Worm (Caenorhabditis elegans) whole organism, late embryonic: ENCODE results near the gene C38C6.3.

Experiments
- K02D7.2 ChIP-seq: sonication (generic microtip); optimal IDR thresholded peaks from 2 replicates; lab custom pipeline; 2017; ENCODE audit warnings: mild to moderate bottlenecking, missing genetic modification characterization, missing compliant biosample characterization
- K09A11.1 ChIP-seq: sonication (generic microtip); optimal IDR thresholded peaks from 2 replicates; lab custom pipeline; 2017; ENCODE audit warnings: antibody characterized with exemption, mild to moderate bottlenecking, missing genetic modification characterization, missing compliant biosample characterization; ENCODE audit not compliant: insufficient read depth
- T23F11.4 ChIP-seq: fragments of 200-800 bp; sonication (Bioruptor generic); optimal IDR thresholded peaks from 2 replicates; lab custom pipeline; 2018; ENCODE audit warnings: mild to moderate bottlenecking, missing genetic modification characterization, missing compliant biosample characterization
- ahr-1 ChIP-seq: sonication (generic microtip); optimal IDR thresholded peaks from 2 replicates; lab custom pipeline; 2016; ENCODE audit warnings: missing genetic modification characterization, missing compliant biosample characterization
- ama-1 ChIP-seq: fragments of 150-350 bp; optimal IDR thresholded peaks from 2 replicates; lab custom pipeline; 2014
- ceh-18 ChIP-seq: sonication (generic microtip); optimal IDR thresholded peaks from 2 replicates; lab custom pipeline; 2016; ENCODE audit warnings: missing genetic modification characterization, missing compliant biosample characterization
- ceh-22 ChIP-seq: sonication (generic microtip); optimal IDR thresholded peaks from 2 replicates; lab custom pipeline; 2017; ENCODE audit warnings: missing biosample characterization, missing genetic modification characterization
- ceh-30 ChIP-seq: fragments of 150-350 bp; optimal IDR thresholded peaks from 2 replicates; lab custom pipeline; 2014; ENCODE audit warnings: missing biosample characterization, missing genetic modification characterization
- ceh-34 ChIP-seq: sonication (generic microtip); optimal IDR thresholded peaks from 2 replicates; lab custom pipeline; 2016; ENCODE audit warnings: mild to moderate bottlenecking, missing genetic modification characterization, missing compliant biosample characterization
- ceh-45 ChIP-seq: fragments of 200-800 bp; sonication (Bioruptor generic); IDR thresholded peaks from 2 replicates; pipeline ENCODE4 v1.3.6; 2022; ENCODE audit warnings: missing genetic modification reagents, missing genetic modification characterization, missing compliant biosample characterization
- dmd-4 ChIP-seq: sonication (generic microtip); optimal IDR thresholded peaks from 2 replicates; lab custom pipeline; 2016; ENCODE audit warnings: borderline replicate concordance, missing genetic modification characterization, missing compliant biosample characterization
- elt-2 ChIP-seq: sonication (generic microtip); optimal IDR thresholded peaks from 2 replicates; lab custom pipeline; 2016; ENCODE audit warnings: missing genetic modification reagents, missing genetic modification characterization, missing compliant biosample characterization
- eyg-1 ChIP-seq: sonication (generic microtip); optimal IDR thresholded peaks from 2 replicates; lab custom pipeline; 2016; ENCODE audit warnings: missing genotype, missing genetic modification characterization, missing compliant biosample characterization
- fkh-6 ChIP-seq: sonication (generic microtip); optimal IDR thresholded peaks from 2 replicates; lab custom pipeline; 2016; ENCODE audit warnings: missing genetic modification characterization, missing compliant biosample characterization
- gmeb-2 ChIP-seq: sonication (generic microtip); optimal IDR thresholded peaks from 2 replicates; lab custom pipeline; 2016; ENCODE audit warnings: missing genetic modification characterization, inconsistent platforms, missing compliant biosample characterization
- hlh-15 ChIP-seq: sonication (generic microtip); optimal IDR thresholded peaks from 2 replicates; lab custom pipeline; 2016; ENCODE audit warnings: missing genetic modification characterization, missing compliant biosample characterization
- hlh-30 ChIP-seq: sonication (generic microtip); optimal IDR thresholded peaks from 2 replicates; lab custom pipeline; 2017; ENCODE audit warnings: antibody characterized with exemption, missing genetic modification characterization, missing compliant biosample characterization; ENCODE audit not compliant: insufficient read depth
- hlh-8 ChIP-seq: sonication (generic microtip); optimal IDR thresholded peaks from 2 replicates; lab custom pipeline; 2016; ENCODE audit warnings: missing genotype, missing genetic modification characterization, missing compliant biosample characterization
- lim-6 ChIP-seq: sonication (generic microtip); optimal IDR thresholded peaks from 2 replicates; lab custom pipeline; 2016; ENCODE audit warnings: missing genetic modification characterization, missing compliant biosample characterization
- madf-2 ChIP-seq: sonication (generic microtip); optimal IDR thresholded peaks from 2 replicates; lab custom pipeline; 2017; ENCODE audit warnings: missing genetic modification characterization, missing compliant biosample characterization
- nfya-1 ChIP-seq: sonication (generic microtip); optimal IDR thresholded peaks from 2 replicates; lab custom pipeline; 2017; ENCODE audit warnings: missing genetic modification characterization, mild to moderate bottlenecking, missing compliant biosample characterization, antibody characterized with exemption, moderate library complexity
- nhr-11 ChIP-seq: fragments of 150-350 bp; optimal IDR thresholded peaks from 2 replicates; lab custom pipeline; 2014; ENCODE audit warnings: missing biosample characterization, missing genetic modification characterization
- odd-2 ChIP-seq: sonication (generic microtip); optimal IDR thresholded peaks from 2 replicates; lab custom pipeline; 2017; ENCODE audit warnings: antibody characterized with exemption, mild to moderate bottlenecking, missing genetic modification characterization, missing compliant biosample characterization
- pat-9 ChIP-seq: fragments of 200-800 bp; sonication (Bioruptor generic); optimal IDR thresholded peaks from 2 replicates; lab custom pipeline; 2018; ENCODE audit warnings: mild to moderate bottlenecking, missing genetic modification characterization, moderate library complexity, missing compliant biosample characterization
- pax-1 ChIP-seq: fragments of 150-350 bp; optimal IDR thresholded peaks from 2 replicates; lab custom pipeline; 2014; ENCODE audit warnings: missing biosample characterization, missing genetic modification characterization
- pha-4 ChIP-seq: fragments of 150-350 bp; optimal IDR thresholded peaks from 2 replicates; lab custom pipeline; 2018; ENCODE audit warnings: missing biosample characterization, missing genetic modification reagents, missing genetic modification characterization
- pqm-1 ChIP-seq: sonication (generic microtip); optimal IDR thresholded peaks from 2 replicates; lab custom pipeline; 2016; ENCODE audit warnings: missing genetic modification characterization, missing compliant biosample characterization
- rnt-1 ChIP-seq: sonication (generic microtip); optimal IDR thresholded peaks from 2 replicates; lab custom pipeline; 2016; ENCODE audit warnings: missing genetic modification characterization, missing compliant biosample characterization
- sdc-2 ChIP-seq: sonication (generic microtip); optimal IDR thresholded peaks from 2 replicates; lab custom pipeline; 2016; ENCODE audit warnings: missing genotype, missing genetic modification characterization, missing compliant biosample characterization
- ttx-3 ChIP-seq: sonication (generic microtip); optimal IDR thresholded peaks from 2 replicates; lab custom pipeline; 2016; ENCODE audit warnings: missing genetic modification reagents, missing genetic modification characterization, missing compliant biosample characterization
- unc-3 ChIP-seq, 2 experiments: fragments of 200-800 bp in 1 of 2; sonication (Bioruptor generic) in 1 of 2; sonication (generic microtip) in 1 of 2; conservative IDR thresholded peaks in 1 of 2; optimal IDR thresholded peaks in 1 of 2; 2 replicates each; pipeline versions ENCODE4 v1.3.6 to Lab custom; 2016 to 2022; ENCODE audit warnings: missing compliant biosample characterization in 2 of 2, missing genetic modification characterization in 2 of 2, missing genetic modification reagents in 1 of 2
- unc-42 ChIP-seq: sonication (generic microtip); optimal IDR thresholded peaks from 2 replicates; lab custom pipeline; 2016; ENCODE audit warnings: missing genotype, missing genetic modification characterization, missing compliant biosample characterization
- unc-55 ChIP-seq: sonication (generic microtip); optimal IDR thresholded peaks from 2 replicates; lab custom pipeline; 2017; ENCODE audit warnings: missing biosample characterization, missing genetic modification reagents, missing genetic modification characterization
- unc-86 ChIP-seq: sonication (generic microtip); optimal IDR thresholded peaks from 2 replicates; lab custom pipeline; 2016; ENCODE audit warnings: missing genetic modification characterization, missing compliant biosample characterization
- zip-5 ChIP-seq: sonication (generic microtip); optimal IDR thresholded peaks from 2 replicates; lab custom pipeline; 2016; ENCODE audit warnings: missing genetic modification characterization, missing compliant biosample characterization
- ztf-16 ChIP-seq: sonication (generic microtip); optimal IDR thresholded peaks from 2 replicates; lab custom pipeline; 2017; ENCODE audit warnings: missing genetic modification characterization, missing compliant biosample characterization

C38C6.3 gene

DNA sequence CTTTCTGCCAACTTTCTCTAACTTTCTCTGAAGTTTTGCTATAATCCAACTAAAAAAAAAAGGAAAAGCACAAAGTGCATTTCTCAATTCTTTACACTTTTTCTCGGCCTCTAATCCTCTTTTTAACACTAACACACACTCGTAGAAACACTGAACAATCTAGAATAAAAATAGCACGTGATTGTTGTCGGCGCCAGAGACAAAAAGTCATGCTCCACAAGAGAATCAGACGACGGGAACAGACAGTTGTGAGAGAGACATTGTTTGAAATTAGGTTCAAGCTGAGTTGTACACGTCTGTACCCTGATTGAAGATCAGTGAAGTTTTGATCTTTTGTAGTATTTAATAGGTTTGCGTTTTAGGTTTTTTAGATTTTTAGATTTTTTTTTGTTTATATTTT lies 34.6 kb upstream of the C38C6.3 start:
- no peak for TF ChIP-seq lim-6 (tag; lab: Kevin White, UChicago)
- no peak for TF ChIP-seq eyg-1 (tag; lab: Kevin White, UChicago)
- no peak for TF ChIP-seq ztf-16
- TF ChIP-seq ceh-18 (tag; lab: Kevin White, UChicago), result peak; percentile 24
- no peak for TF ChIP-seq K02D7.2 (tag; lab: Kevin White, UChicago)
- TF ChIP-seq gmeb-2 (tag; lab: Kevin White, UChicago), result no peak
- no peak for TF ChIP-seq pat-9
- TF ChIP-seq sdc-2 (tag; lab: Kevin White, UChicago), result no peak
- TF ChIP-seq unc-55, result no peak
- TF ChIP-seq unc-3 (GFP tag; conservative IDR thresholded peaks at IDR 0.05; lab: Robert Waterston, UW), result no peak
- no peak for TF ChIP-seq unc-3 (tag; optimal IDR thresholded peaks at IDR 0.05; lab: Kevin White, UChicago)
- peak; percentile 61 for TF ChIP-seq hlh-30 (tag; lab: Kevin White, UChicago)
- TF ChIP-seq ceh-45 (GFP tag; lab: Robert Waterston, UW), result no peak
- peak; percentile 25 for TF ChIP-seq rnt-1 (tag; lab: Kevin White, UChicago)
- no peak for TF ChIP-seq unc-42
- TF ChIP-seq pax-1, result no peak
- TF ChIP-seq hlh-15 (tag; lab: Kevin White, UChicago), result no peak
- TF ChIP-seq nhr-11 (tag; lab: Kevin White, UChicago), result no peak
- TF ChIP-seq K09A11.1 (tag; lab: Kevin White, UChicago), result no peak
- TF ChIP-seq ceh-34 (tag; lab: Kevin White, UChicago), result no peak

DNA sequence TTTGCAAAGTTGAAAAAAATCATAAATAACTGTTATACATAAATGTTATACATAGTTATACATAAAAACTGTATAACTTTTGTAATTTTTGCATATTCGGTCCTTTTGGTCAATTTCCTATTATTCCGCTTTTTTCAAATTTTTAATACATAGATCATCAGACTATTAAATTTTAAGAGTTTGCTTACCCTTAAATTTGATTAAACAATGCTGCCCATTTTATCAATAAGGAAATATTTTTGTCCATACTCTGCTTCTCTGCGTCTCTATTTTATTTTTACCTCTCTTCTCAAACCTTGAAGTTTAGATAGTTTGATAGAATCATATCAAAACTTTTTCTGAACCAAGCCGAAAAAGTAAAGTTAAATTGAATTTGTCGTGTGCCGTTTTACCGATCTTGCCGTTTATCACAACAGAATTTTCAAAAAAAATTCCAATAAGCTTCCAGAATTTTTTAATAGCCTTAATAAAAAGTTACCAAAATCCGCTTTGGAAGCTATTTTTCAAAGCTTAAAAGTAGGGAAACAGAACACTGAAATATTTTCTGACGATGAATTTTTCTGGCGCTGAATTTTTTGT lies 33.5 kb upstream of the C38C6.3 start:
- no peak for TF ChIP-seq ceh-30 (tag; lab: Kevin White, UChicago)
- no peak for TF ChIP-seq ama-1 (lab: Kevin White, UChicago)
- no peak for TF ChIP-seq nfya-1 (tag; lab: Kevin White, UChicago)
- no peak for TF ChIP-seq pax-1
- no peak for TF ChIP-seq unc-86 (tag; lab: Kevin White, UChicago)
- no peak for TF ChIP-seq T23F11.4
- no peak for TF ChIP-seq sdc-2 (tag; lab: Kevin White, UChicago)
- no peak for TF ChIP-seq ahr-1 (tag; lab: Kevin White, UChicago)
- no peak for TF ChIP-seq fkh-6 (tag; lab: Kevin White, UChicago)
- TF ChIP-seq ttx-3 (tag; lab: Kevin White, UChicago), result no peak
- TF ChIP-seq ceh-22 (tag; lab: Kevin White, UChicago), result no peak
- TF ChIP-seq pha-4 (tag; lab: Kevin White, UChicago), result no peak
- no peak for TF ChIP-seq dmd-4 (tag; lab: Kevin White, UChicago)
- no peak for TF ChIP-seq hlh-8 (tag; lab: Kevin White, UChicago)
- no peak for TF ChIP-seq rnt-1 (tag; lab: Kevin White, UChicago)
- TF ChIP-seq zip-5 (tag; lab: Kevin White, UChicago), result no peak
- TF ChIP-seq pqm-1 (tag; lab: Kevin White, UChicago), result no peak
- TF ChIP-seq, all 69 proteins: peak for 0

DNA sequence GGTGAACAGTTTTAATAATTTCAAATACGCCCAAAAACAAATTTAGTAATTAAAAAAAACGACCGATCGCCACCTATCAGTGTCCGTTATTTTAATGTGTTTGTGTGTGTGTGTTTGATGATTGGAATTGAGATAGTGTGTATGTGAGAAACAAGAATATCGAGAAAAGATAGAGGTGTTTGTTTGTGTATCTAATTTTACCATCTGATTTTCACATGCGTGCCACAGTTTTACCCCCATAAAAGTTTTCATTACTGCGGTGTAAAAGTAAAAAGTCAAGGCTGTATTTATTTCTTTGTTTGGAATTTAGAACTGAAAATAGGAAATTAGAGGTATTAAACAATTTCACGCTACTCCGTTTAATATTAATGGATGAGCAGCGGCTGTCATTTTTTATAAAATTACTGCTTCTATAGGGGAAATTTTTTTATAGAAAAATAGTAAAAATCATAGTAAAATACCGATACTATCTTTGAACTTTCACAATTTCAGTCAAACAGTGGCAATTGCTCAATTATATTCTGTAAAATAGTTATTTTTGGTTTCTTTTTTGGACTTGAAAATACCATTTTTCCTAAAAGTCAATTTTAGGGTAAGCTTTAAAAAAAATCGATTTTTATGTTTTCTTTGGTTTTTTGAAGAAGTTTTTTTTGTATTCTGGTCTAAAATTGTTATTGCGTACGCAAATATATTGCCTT lies 32.8 kb upstream of the C38C6.3 start:
- no peak for TF ChIP-seq madf-2 (tag; lab: Kevin White, UChicago)
- TF ChIP-seq ama-1 (lab: Kevin White, UChicago), result no peak
- TF ChIP-seq odd-2 (tag; lab: Kevin White, UChicago), result no peak
- peak; percentile 25 for TF ChIP-seq elt-2
